Worm (Caenorhabditis elegans): ENCODE results near the gene cyb-2.1.

The cyb-2.1 gene

DNA sequence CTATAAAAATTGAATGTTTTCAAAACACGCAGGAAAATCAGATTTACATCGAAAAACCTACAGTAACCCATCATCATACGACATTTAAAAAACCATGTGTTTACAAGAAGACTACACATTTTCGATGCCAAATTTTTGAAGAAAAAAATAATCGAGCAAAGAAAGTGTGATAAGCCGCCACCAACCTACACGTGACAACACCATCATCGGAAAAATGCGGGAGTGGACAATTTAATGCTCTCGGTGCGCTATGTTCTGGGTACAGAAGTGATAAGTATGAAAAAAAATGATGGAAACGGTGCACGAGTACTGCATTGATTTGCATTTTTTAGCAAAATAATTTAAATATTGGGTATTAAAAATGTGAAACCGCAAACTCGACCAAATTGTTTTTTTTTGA, 21.1 kb upstream of the cyb-2.1 start:
- no peak for TF ChIP-seq dmd-9 (GFP tag; IDR thresholded peaks at IDR 0.05)
- TF ChIP-seq nhr-48 (tag; optimal IDR thresholded peaks at IDR 0.05): peak; percentile 50
- peak in 1 of 2 experiments; percentile 1 for TF ChIP-seq mdl-1 (tag; optimal IDR thresholded peaks at IDR 0.05)
- peak; percentile 72 for TF ChIP-seq dmd-6 (GFP tag; IDR thresholded peaks at IDR 0.05)
- TF ChIP-seq hlh-30 (tag; optimal IDR thresholded peaks at IDR 0.05; ENCODE audit: insufficient read depth): peak; percentile 44
- TF ChIP-seq lin-39 (tag; optimal IDR thresholded peaks at IDR 0.05): no peak
- peak; percentile 52 for TF ChIP-seq dve-1 (tag; optimal IDR thresholded peaks at IDR 0.05; ENCODE audit: insufficient read depth)
- TF ChIP-seq hmg-1.1 (GFP tag; IDR thresholded peaks at IDR 0.05): no peak
- peak; percentile 56 for TF ChIP-seq nhr-28 (tag; optimal IDR thresholded peaks at IDR 0.05)
- peak; percentile 12 for TF ChIP-seq mxl-3 (GFP tag; optimal IDR thresholded peaks at IDR 0.05)
- no peak for TF ChIP-seq fkh-10 (GFP tag; optimal IDR thresholded peaks at IDR 0.05)
- TF ChIP-seq nhr-77 (tag; optimal IDR thresholded peaks at IDR 0.05): peak; percentile 24
- TF ChIP-seq Y105C5A.15 (GFP tag; IDR thresholded peaks at IDR 0.05): no peak
- TF ChIP-seq dmd-8 (GFP tag; IDR thresholded peaks at IDR 0.05): no peak
- TF ChIP-seq daf-16 (GFP tag; optimal IDR thresholded peaks at IDR 0.05): no peak
- peak; percentile 55 for TF ChIP-seq daf-16 (tag; optimal IDR thresholded peaks at IDR 0.05)

DNA sequence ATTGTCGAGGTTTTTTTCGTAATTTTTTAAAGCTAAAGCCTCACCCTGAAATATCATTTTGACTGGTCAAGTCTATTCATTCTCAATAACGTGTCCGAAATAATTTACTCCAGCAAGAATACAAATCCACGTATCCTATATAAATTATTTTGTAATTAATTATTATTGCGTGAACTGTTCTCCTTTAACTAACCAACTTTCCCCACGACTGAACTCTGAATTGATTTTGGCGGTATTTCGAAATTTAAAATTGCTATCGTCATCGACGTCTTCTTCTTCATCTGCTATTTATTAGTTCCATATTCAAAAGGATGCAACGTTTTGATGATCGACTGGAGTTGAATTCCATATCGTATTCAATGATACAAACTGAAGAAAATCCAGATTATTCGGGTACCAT, 19.4 kb upstream of the cyb-2.1 start, which contains the start of the genes aqp-3 and Y69E1A.8:
Gene aqp-3, minus strand, starts transcription at position 101 of the 400 bp plus-strand sequence.
Gene Y69E1A.8, plus strand, starts transcription at position 246 of the 400 bp plus-strand sequence.
- TF ChIP-seq daf-8 (GFP tag; IDR thresholded peaks at IDR 0.05) (no peak), ctbp-1 (GFP tag; IDR thresholded peaks at IDR 0.05) (no peak)

DNA sequence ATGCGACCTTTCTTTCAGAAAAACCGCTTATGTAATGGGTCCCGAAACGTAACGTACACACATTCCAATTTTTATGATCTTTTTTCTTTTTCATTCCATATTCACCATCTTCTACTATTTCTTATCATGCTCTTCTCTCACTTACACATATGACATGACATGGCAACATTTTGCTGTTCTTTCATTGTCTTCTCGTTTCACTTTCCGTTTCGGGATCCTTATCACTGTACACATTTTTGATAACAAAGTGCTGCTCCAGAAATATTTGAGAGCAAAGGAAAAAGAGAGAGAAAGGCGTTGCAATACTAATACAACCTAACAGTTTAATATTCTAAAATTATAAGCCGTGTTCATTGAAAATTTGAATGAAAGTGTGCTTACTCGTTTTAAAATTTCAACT, 15.5 kb upstream of the cyb-2.1 start:
- TF ChIP-seq nhr-77 (tag; optimal IDR thresholded peaks at IDR 0.05) (peak; percentile 47), pqm-1 (tag; optimal IDR thresholded peaks at IDR 0.05) (peak; percentile 99), ceh-82 (tag; optimal IDR thresholded peaks at IDR 0.05) (no peak), duxl-1 (tag; optimal IDR thresholded peaks at IDR 0.05; ENCODE audit: poor library complexity) (no peak), ctbp-1 (GFP tag; IDR thresholded peaks at IDR 0.05) (no peak), nhr-41 (GFP tag; IDR thresholded peaks at IDR 0.05) (0 out of 2 replicates have a peak, but pooled peaks have one; percentile 37), unc-62 (GFP tag; optimal IDR thresholded peaks at IDR 0.05 in 1 of 2) (peak in 1 of 2 experiments; percentile 44), unc-62 (tag; optimal IDR thresholded peaks at IDR 0.05) (no peak), dmd-6 (GFP tag; IDR thresholded peaks at IDR 0.05) (peak; percentile 89), nhr-48 (tag; optimal IDR thresholded peaks at IDR 0.05) (peak; percentile 2), lin-15B (tag; optimal IDR thresholded peaks at IDR 0.05) (no peak), snpc-1.2 (GFP tag; IDR thresholded peaks at IDR 0.05) (no peak), nhr-6 (tag; optimal IDR thresholded peaks at IDR 0.05) (peak; percentile 13), T26A8.4 (GFP tag; IDR thresholded peaks at IDR 0.05) (no peak), nhr-10 (tag; optimal IDR thresholded peaks at IDR 0.05) (no peak), skn-1 (tag; optimal IDR thresholded peaks at IDR 0.05) (no peak), F10B5.3 (tag; optimal IDR thresholded peaks at IDR 0.05) (no peak), ceh-62 (tag; optimal IDR thresholded peaks at IDR 0.05) (no peak), sdz-12 (GFP tag; optimal IDR thresholded peaks at IDR 0.05) (no peak), F49E8.2 (tag; optimal IDR thresholded peaks at IDR 0.05; ENCODE audit: borderline replicate concordance) (no peak), mxl-2 (GFP tag; conservative IDR thresholded peaks at IDR 0.05) (no peak), daf-16 (GFP tag; optimal IDR thresholded peaks at IDR 0.05) (no peak), daf-16 (tag; optimal IDR thresholded peaks at IDR 0.05) (peak; percentile 50), unc-130 (GFP tag; optimal IDR thresholded peaks at IDR 0.05) (no peak), mep-1 (tag; optimal IDR thresholded peaks at IDR 0.05) (peak; percentile 12), Y48G9A.11 (GFP tag; IDR thresholded peaks at IDR 0.05) (no peak), F26F4.8 (GFP tag; conservative IDR thresholded peaks at IDR 0.05) (no peak), lin-1 (GFP tag; IDR thresholded peaks at IDR 0.05) (0 out of 2 replicates have a peak, but pooled peaks have one; percentile 37), pha-4 (GFP tag; IDR thresholded peaks at IDR 0.05) (no peak), pha-4 (tag; optimal IDR thresholded peaks at IDR 0.05) (no peak), hlh-11 (tag; optimal IDR thresholded peaks at IDR 0.05) (peak; percentile 86), Y5F2A.4 (GFP tag; optimal IDR thresholded peaks at IDR 0.05) (no peak), dve-1 (tag; optimal IDR thresholded peaks at IDR 0.05; ENCODE audit: insufficient read depth) (peak; percentile 74), fkh-10 (GFP tag; optimal IDR thresholded peaks at IDR 0.05) (no peak), lin-13 (GFP tag; optimal IDR thresholded peaks at IDR 0.05) (no peak), hlh-30 (tag; optimal IDR thresholded peaks at IDR 0.05; ENCODE audit: insufficient read depth) (peak; percentile 30), tra-1 (GFP tag; IDR thresholded peaks at IDR 0.05) (peak; percentile 59; the same call in 1 of the 2 replicates), nhr-28 (tag; optimal IDR thresholded peaks at IDR 0.05) (peak; percentile 90)
